Fruit fly (Drosophila melanogaster): Measurements from ENCODE around the gene Pgant5.
A peak's percentile ranks its signal among the peaks of the same experiment; 100 is the strongest.

The Pgant5 gene

DNA sequence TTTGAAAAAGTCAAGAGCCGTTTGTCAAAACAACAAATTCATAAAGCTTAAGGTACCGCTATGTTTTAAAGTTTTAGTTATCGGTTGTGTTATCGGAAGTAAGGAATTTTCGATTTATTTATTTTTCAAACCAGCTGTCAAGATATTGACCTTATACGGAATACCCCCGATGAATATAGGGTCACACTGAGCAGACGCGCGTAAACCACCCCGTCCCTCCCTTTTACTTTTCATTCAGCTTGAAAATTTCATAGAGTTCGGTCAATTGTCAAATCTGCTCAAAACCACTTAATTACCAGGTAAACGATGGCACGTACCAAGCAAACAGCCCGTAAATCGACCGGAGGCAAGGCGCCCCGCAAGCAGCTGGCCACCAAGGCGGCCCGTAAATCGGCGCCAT is 38.4 kb downstream of the Pgant5 start, which contains the start of the genes CG14036 and His3.3A (continued):
- TF ChIP-seq Hey (tag; optimal IDR thresholded peaks at IDR 0.05) (no peak), CG12391 (tag; optimal IDR thresholded peaks at IDR 0.05) (peak; percentile 42), CG2678 (tag; optimal IDR thresholded peaks at IDR 0.05) (peak; percentile 14), gfzf (GFP tag; optimal IDR thresholded peaks at IDR 0.05) (peak; percentile 73), cg (GFP tag; optimal IDR thresholded peaks at IDR 0.05) (no peak), Dfd (GFP tag; optimal IDR thresholded peaks at IDR 0.05) (no peak), Nf-YC (tag; optimal IDR thresholded peaks at IDR 0.05) (peak; percentile 37), Bdp1 (GFP tag; optimal IDR thresholded peaks at IDR 0.05) (no peak), Oaz (GFP tag; IDR thresholded peaks at IDR 0.05) (no peak), Hr51 (GFP tag; optimal IDR thresholded peaks at IDR 0.05) (peak in 1 of 2 experiments; percentile 22), sima (GFP tag; optimal IDR thresholded peaks at IDR 0.05) (no peak), CG15696 (tag; optimal IDR thresholded peaks at IDR 0.05) (peak; percentile 21), lilli (GFP tag; optimal IDR thresholded peaks at IDR 0.05) (peak; percentile 38), bowl (GFP tag; IDR thresholded peaks at IDR 0.05) (no peak), chm (GFP tag; IDR thresholded peaks at IDR 0.05) (peak; percentile 27; the same call in 1 of the 2 replicates), sna (GFP tag; IDR thresholded peaks at IDR 0.05; ENCODE audit: partially characterized antibody) (peak; percentile 66), CG6272 (GFP tag; IDR thresholded peaks at IDR 0.05) (no peak), CG4424 (GFP tag; optimal IDR thresholded peaks at IDR 0.05) (no peak), CG42726 (GFP tag; IDR thresholded peaks at IDR 0.05; ENCODE audit: partially characterized antibody) (peak; percentile 59; the same call in 1 of the 2 replicates), pfk (GFP tag; optimal IDR thresholded peaks at IDR 0.05) (no peak), Drgx (GFP tag; IDR thresholded peaks at IDR 0.05) (no peak), jing (GFP tag; optimal IDR thresholded peaks at IDR 0.05) (no peak), Opbp (GFP tag; IDR thresholded peaks at IDR 0.05; ENCODE audit: partially characterized antibody) (peak; percentile 63; the same call in 2 of the 3 replicates), CG4854 (GFP tag; optimal IDR thresholded peaks at IDR 0.05) (no peak), dm (GFP tag; optimal IDR thresholded peaks at IDR 0.05) (peak; percentile 29), Doc3 (GFP tag; IDR thresholded peaks at IDR 0.05; ENCODE audit: partially characterized antibody) (peak; percentile 49; the same call in 1 of the 3 replicates), zen (tag; optimal IDR thresholded peaks at IDR 0.05) (peak; percentile 25), B-H2 (GFP tag; optimal IDR thresholded peaks at IDR 0.05) (peak; percentile 30), slp2 (GFP tag; optimal IDR thresholded peaks at IDR 0.05) (no peak), ham (GFP tag; IDR thresholded peaks at IDR 0.05) (no peak), lov (optimal IDR thresholded peaks at IDR 0.05) (no peak), lov (GFP tag; IDR thresholded peaks at IDR 0.05) (no peak), Hand (GFP tag; optimal IDR thresholded peaks at IDR 0.05) (no peak), CG10209 (GFP tag; optimal IDR thresholded peaks at IDR 0.05) (no peak), knrl (GFP tag; IDR thresholded peaks at IDR 0.05; ENCODE audit: partially characterized antibody) (peak; percentile 52; the same call in 2 of the 3 replicates), CG9817 (tag; optimal IDR thresholded peaks at IDR 0.05) (peak; percentile 11), lmd (GFP tag; IDR thresholded peaks at IDR 0.05) (no peak), CG2120 (GFP tag; optimal IDR thresholded peaks at IDR 0.05) (peak; percentile 46), maf-S (GFP tag; optimal IDR thresholded peaks at IDR 0.05) (no peak), HmgD (GFP tag; optimal IDR thresholded peaks at IDR 0.05) (no peak), PHDP (tag; optimal IDR thresholded peaks at IDR 0.05) (peak; percentile 4), crol (GFP tag; IDR thresholded peaks at IDR 0.05) (peak; percentile 98), HLH4C (GFP tag; IDR thresholded peaks at IDR 0.05; ENCODE audit: partially characterized antibody) (peak; percentile 79), lola (GFP tag; optimal IDR thresholded peaks at IDR 0.05) (no peak), HmgZ (tag; optimal IDR thresholded peaks at IDR 0.05) (peak; percentile 74), Mes4 (GFP tag; optimal IDR thresholded peaks at IDR 0.05) (no peak), CG17568 (GFP tag; optimal IDR thresholded peaks at IDR 0.05) (no peak), CG13287 (GFP tag; IDR thresholded peaks at IDR 0.05; ENCODE audit: partially characterized antibody) (peak; percentile 81), Fer1 (GFP tag; optimal IDR thresholded peaks at IDR 0.05) (peak; percentile 48), MBD-R2 (GFP tag; IDR thresholded peaks at IDR 0.05) (peak; percentile 86)
